Worm (Caenorhabditis elegans): ENCODE results near the gene B0252.3.
"Not testable (repeated sequence)": the region's sequence is repeated elsewhere in the genome, so short reads cannot be mapped to it uniquely, and the experiment has no call there.

The B0252.3 gene

DNA sequence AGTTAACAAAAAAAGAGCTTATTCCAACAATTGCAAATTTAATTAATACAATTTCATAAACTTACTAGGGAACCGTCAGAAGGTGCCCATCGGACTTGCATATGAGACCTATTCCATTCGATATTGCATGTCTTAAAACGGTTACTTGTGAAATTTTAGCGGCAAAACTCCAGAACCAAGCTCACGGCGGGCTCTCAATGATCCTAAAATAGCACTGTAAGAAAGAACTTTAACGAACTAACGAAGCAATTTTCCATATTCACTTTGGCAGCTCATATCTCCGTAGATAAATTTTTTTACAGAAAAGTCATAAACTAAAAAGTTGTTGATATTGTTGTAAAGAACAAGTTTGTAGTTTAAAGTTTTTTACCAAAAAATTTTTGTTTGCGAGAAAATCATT, at the start of gene B0252.3:
Gene B0252.3 (minus strand): TSS at position 101 of the 400 bp plus-strand sequence.
- TF ChIP-seq mef-2 (tag; optimal IDR thresholded peaks at IDR 0.05); ceh-88 (GFP tag; IDR thresholded peaks at IDR 0.05); ceh-90 (tag; optimal IDR thresholded peaks at IDR 0.05): not testable (repeated sequence)

DNA sequence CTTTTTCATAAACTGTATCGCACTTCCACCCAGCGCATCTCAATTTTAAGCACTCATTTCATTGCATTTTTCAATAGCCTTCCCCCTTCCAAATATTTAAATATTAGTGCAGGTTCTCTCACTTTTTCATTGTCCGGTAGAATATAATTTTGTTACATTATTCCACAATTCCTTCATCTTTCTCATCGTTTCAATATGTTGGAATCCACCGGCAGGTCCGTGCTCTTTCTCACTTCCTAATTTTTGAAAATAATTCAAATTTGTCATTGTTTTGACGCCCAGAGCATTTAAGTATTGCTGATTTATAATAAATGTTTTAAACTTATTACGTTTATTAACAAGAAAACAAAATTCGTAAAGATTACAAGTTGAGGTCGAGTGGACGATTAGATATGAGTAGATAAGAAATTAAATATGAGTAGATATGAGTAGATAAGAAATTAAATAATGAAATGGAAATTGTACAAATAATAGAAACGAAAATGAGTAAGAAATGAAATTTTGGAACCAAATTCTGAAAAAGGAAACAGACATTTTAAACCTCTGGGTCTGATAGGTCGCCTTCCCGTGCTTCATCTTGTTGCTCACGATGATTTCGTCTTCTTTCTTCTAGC, 47.6 kb upstream of the B0252.3 start:
- TF ChIP-seq unc-86 (tag; optimal IDR thresholded peaks at IDR 0.05) (no peak), isw-1 (GFP tag; IDR thresholded peaks at IDR 0.05) (no peak), aly-2 (tag; optimal IDR thresholded peaks at IDR 0.05) (peak; percentile 7), ztf-4 (tag; optimal IDR thresholded peaks at IDR 0.05) (peak; percentile 10)

DNA sequence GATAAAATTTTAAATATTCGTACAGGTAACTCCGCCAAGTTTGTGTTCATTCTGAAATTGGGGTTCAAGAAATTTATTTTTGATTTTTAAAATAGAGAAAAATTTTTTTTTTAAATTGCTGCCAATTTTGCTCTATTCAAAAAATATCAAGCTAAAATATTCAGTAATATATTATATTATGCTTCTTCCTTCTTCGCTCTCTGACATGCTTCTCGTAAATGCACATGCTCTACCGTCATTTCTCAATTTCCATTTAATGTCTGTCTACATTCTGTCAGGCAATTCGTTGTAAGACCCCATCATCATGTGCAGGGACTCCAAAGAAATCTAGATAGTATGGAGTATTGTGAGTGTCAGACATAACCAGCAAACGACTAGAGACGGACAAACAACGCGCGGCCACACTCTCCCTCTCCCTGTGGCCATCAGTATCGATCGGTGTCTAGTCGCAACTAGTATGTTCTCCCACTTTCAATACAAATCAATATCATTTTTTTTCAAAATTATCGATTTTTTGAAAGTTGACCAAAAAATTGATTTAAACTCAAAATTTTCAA, 43.8 kb upstream of the B0252.3 start, which contains the start of the genes malt-1 and ceh-38:
Gene malt-1 (minus strand): TSS at position 51 of the 557 bp plus-strand sequence.
Gene ceh-38 (plus strand): TSS at position 277 of the 557 bp plus-strand sequence.
- TF ChIP-seq vab-15 (tag; optimal IDR thresholded peaks at IDR 0.05) = peak; percentile 78
- TF ChIP-seq nhr-71 (tag; optimal IDR thresholded peaks at IDR 0.05) = peak; percentile 98
- no peak for TF ChIP-seq nhr-28 (tag; optimal IDR thresholded peaks at IDR 0.05)
- peak; percentile 64 for TF ChIP-seq F16B12.6 (tag; optimal IDR thresholded peaks at IDR 0.05)
- peak; percentile 96 for TF ChIP-seq nhr-77 (tag; optimal IDR thresholded peaks at IDR 0.05)
- TF ChIP-seq unc-98 (GFP tag; IDR thresholded peaks at IDR 0.05) = 0 out of 2 replicates have a peak, but pooled peaks have one; percentile 4
- peak; percentile 90 for TF ChIP-seq nhr-237 (tag; optimal IDR thresholded peaks at IDR 0.05)
- TF ChIP-seq nhr-90 (tag; optimal IDR thresholded peaks at IDR 0.05; ENCODE audit: poor library complexity) = peak; percentile 89
- TF ChIP-seq unc-62 (GFP tag; optimal IDR thresholded peaks at IDR 0.05) = no peak
- TF ChIP-seq swsn-7 (tag; optimal IDR thresholded peaks at IDR 0.05) = peak; percentile 95
- TF ChIP-seq lin-39 (tag; optimal IDR thresholded peaks at IDR 0.05) = peak; percentile 94
- peak; percentile 76 to 85 (median 84) for TF ChIP-seq dpl-1 (GFP tag; optimal IDR thresholded peaks at IDR 0.05)
- peak; percentile 67 for TF ChIP-seq hpl-2 (GFP tag; optimal IDR thresholded peaks at IDR 0.05)
- TF ChIP-seq jun-1 (tag; optimal IDR thresholded peaks at IDR 0.05) = peak; percentile 92
- peak; percentile 67 for TF ChIP-seq fkh-4 (tag; optimal IDR thresholded peaks at IDR 0.05; ENCODE audit: borderline replicate concordance)
- TF ChIP-seq irx-1 (tag; optimal IDR thresholded peaks at IDR 0.05) = peak; percentile 93
- peak; percentile 78 for TF ChIP-seq mef-2 (tag; optimal IDR thresholded peaks at IDR 0.05)
- TF ChIP-seq C16A3.4 (tag; optimal IDR thresholded peaks at IDR 0.05) = peak; percentile 97
- TF ChIP-seq unc-86 (tag; optimal IDR thresholded peaks at IDR 0.05) = peak; percentile 97
- peak; percentile 99 for TF ChIP-seq C04F5.9 (tag; optimal IDR thresholded peaks at IDR 0.05)
- TF ChIP-seq pag-3 (tag; optimal IDR thresholded peaks at IDR 0.05; ENCODE audit: borderline replicate concordance, insufficient read depth) = no peak
- peak; percentile 65 to 82 for TF ChIP-seq egl-27 (tag; optimal IDR thresholded peaks at IDR 0.05)
- no peak for TF ChIP-seq sptf-1 (tag; optimal IDR thresholded peaks at IDR 0.05)
- TF ChIP-seq elt-2 (tag; optimal IDR thresholded peaks at IDR 0.05) = peak; percentile 86
- TF ChIP-seq mdl-1 (tag; optimal IDR thresholded peaks at IDR 0.05) = peak; percentile 77 to 97
- TF ChIP-seq rnt-1 (tag; optimal IDR thresholded peaks at IDR 0.05) = peak; percentile 95
- peak; percentile 74 for TF ChIP-seq lin-15B (tag; optimal IDR thresholded peaks at IDR 0.05)
- peak; percentile 92 for TF ChIP-seq nhr-19 (GFP tag; conservative IDR thresholded peaks at IDR 0.05)
- no peak for TF ChIP-seq alr-1 (tag; optimal IDR thresholded peaks at IDR 0.05; ENCODE audit: borderline replicate concordance)
- peak; percentile 97 for TF ChIP-seq nhr-85 (tag)
- peak; percentile 87 for TF ChIP-seq lir-3 (tag; optimal IDR thresholded peaks at IDR 0.05; ENCODE audit: poor library complexity)
- TF ChIP-seq unc-130 (tag; optimal IDR thresholded peaks at IDR 0.05) = peak; percentile 32
- TF ChIP-seq ceh-88 (GFP tag; IDR thresholded peaks at IDR 0.05) = peak; percentile 84
- TF ChIP-seq nhr-20 (tag; optimal IDR thresholded peaks at IDR 0.05) = peak; percentile 96
- peak; percentile 66 for TF ChIP-seq zip-4 (GFP tag; optimal IDR thresholded peaks at IDR 0.05)
- peak; percentile 80 for TF ChIP-seq mab-9 (GFP tag; IDR thresholded peaks at IDR 0.05)
- peak; percentile 94 for TF ChIP-seq ztf-4 (tag; optimal IDR thresholded peaks at IDR 0.05)
- peak; percentile 71 for TF ChIP-seq ceh-8 (GFP tag; optimal IDR thresholded peaks at IDR 0.05)
- TF ChIP-seq ceh-63 (GFP tag; optimal IDR thresholded peaks at IDR 0.05) = peak; percentile 84
- TF ChIP-seq egl-13 (tag; optimal IDR thresholded peaks at IDR 0.05) = peak; percentile 88
- peak; percentile 98 for TF ChIP-seq lin-14 (GFP tag; optimal IDR thresholded peaks at IDR 0.05)
- TF ChIP-seq dsc-1 (tag; optimal IDR thresholded peaks at IDR 0.05) = peak; percentile 92

Data from whole organism, L1 larva.